Worm (Caenorhabditis elegans) whole organism, L4 larva: Measurements from ENCODE around the gene T10B5.4.

Experiments used
- T26A8.4 ChIP-seq: fragments of 200-800 bp; sonication (Bioruptor generic); IDR thresholded peaks from 2 replicates; pipeline ENCODE4 v1.3.6; 2022; ENCODE audit warnings: missing genetic modification characterization, missing compliant biosample characterization
- Y75B8A.6 ChIP-seq: fragments of 200-800 bp; sonication (Bioruptor generic); IDR thresholded peaks from 2 replicates; pipeline ENCODE4 v1.3.6; 2022; ENCODE audit warnings: missing genetic modification reagents, missing genetic modification characterization, missing compliant biosample characterization
- aly-2 ChIP-seq: sonication (generic microtip); optimal IDR thresholded peaks from 2 replicates; lab custom pipeline; 2018; ENCODE audit warnings: missing biosample characterization, missing genetic modification characterization
- ama-1 ChIP-seq: fragments of 150-350 bp; optimal IDR thresholded peaks from 2 replicates; lab custom pipeline; 2014; ENCODE audit warnings: inconsistent platforms, mixed read lengths
- egl-27 ChIP-seq: sonication (generic microtip); optimal IDR thresholded peaks from 3 replicates; lab custom pipeline; 2017; ENCODE audit warnings: missing biosample characterization, missing genetic modification reagents, missing genetic modification characterization
- lin-13 ChIP-seq: fragments of 150-350 bp; optimal IDR thresholded peaks from 2 replicates; lab custom pipeline; 2014; ENCODE audit warnings: missing biosample characterization, missing genetic modification reagents, missing genetic modification characterization
- lir-3 ChIP-seq: sonication (generic microtip); optimal IDR thresholded peaks from 2 replicates; lab custom pipeline; 2016; ENCODE audit warnings: mild to moderate bottlenecking, missing genetic modification characterization, missing compliant biosample characterization
- nhr-237 ChIP-seq: sonication (generic microtip); optimal IDR thresholded peaks from 2 replicates; lab custom pipeline; 2017; ENCODE audit warnings: missing biosample characterization, missing genetic modification characterization
- nhr-25 ChIP-seq: sonication (generic microtip); optimal IDR thresholded peaks from 2 replicates; lab custom pipeline; 2017; ENCODE audit warnings: missing genetic modification characterization, mild to moderate bottlenecking, missing compliant biosample characterization, antibody characterized with exemption, moderate library complexity, borderline replicate concordance; ENCODE audit not compliant: insufficient read depth
- nhr-42 ChIP-seq: fragments of 200-800 bp; sonication (Bioruptor generic); IDR thresholded peaks from 2 replicates; pipeline ENCODE4 v1.3.6; 2022; ENCODE audit warnings: missing genetic modification characterization, missing compliant biosample characterization
- nhr-48 ChIP-seq: sonication (generic microtip); optimal IDR thresholded peaks from 2 replicates; lab custom pipeline; 2016; ENCODE audit warnings: mild to moderate bottlenecking, missing genetic modification characterization, missing compliant biosample characterization
- ztf-11 ChIP-seq: fragments of 150-350 bp; optimal IDR thresholded peaks from 2 replicates; lab custom pipeline; 2014; ENCODE audit warnings: missing biosample characterization, missing genetic modification characterization

- no peak for TF ChIP-seq lir-3 (tag; lab: Kevin White, UChicago)
- TF ChIP-seq ztf-11 (tag; lab: Kevin White, UChicago): no peak
- no peak for TF ChIP-seq nhr-42 (GFP tag; lab: Robert Waterston, UW)
- no peak for TF ChIP-seq aly-2
- no peak for TF ChIP-seq Y75B8A.6
- TF ChIP-seq ama-1: no peak
- TF ChIP-seq lin-13: no peak
- no peak for TF ChIP-seq nhr-48 (tag; lab: Kevin White, UChicago)
- TF ChIP-seq nhr-237 (tag; lab: Kevin White, UChicago): no peak
- no peak for TF ChIP-seq egl-27 (tag; lab: Kevin White, UChicago)
- no peak for TF ChIP-seq T26A8.4 (GFP tag; lab: Robert Waterston, UW)
- TF ChIP-seq nhr-25: no peak
Observed at ce11 chrV:1889996-1890395, 18.4 kb upstream of the T10B5.4 start.
